Worm (Caenorhabditis elegans) whole organism, L4/young adult: ENCODE measurements around the gene lsm-4.

Experiments
- W03F9.2 ChIP-seq: fragments of 150-350 bp; optimal IDR thresholded peaks from 2 replicates; lab custom pipeline; 2014; ENCODE audit warnings: missing biosample characterization, missing genetic modification characterization
- dao-5 ChIP-seq: sonication (generic microtip); optimal IDR thresholded peaks from 2 replicates; lab custom pipeline; 2016; ENCODE audit warnings: missing genotype, missing genetic modification characterization, moderate library complexity, missing compliant biosample characterization
- him-1 ChIP-seq: sonication (generic microtip); optimal IDR thresholded peaks from 2 replicates; lab custom pipeline; 2016; ENCODE audit warnings: missing genotype, missing genetic modification reagents, missing genetic modification characterization, missing compliant biosample characterization

Gene lsm-4

ce11 chrII:7272513-7272912 is 19.6 kb upstream of the lsm-4 start:
- TF ChIP-seq dao-5 (tag; lab: Kevin White, UChicago) (no peak), him-1 (no peak)

DNA sequence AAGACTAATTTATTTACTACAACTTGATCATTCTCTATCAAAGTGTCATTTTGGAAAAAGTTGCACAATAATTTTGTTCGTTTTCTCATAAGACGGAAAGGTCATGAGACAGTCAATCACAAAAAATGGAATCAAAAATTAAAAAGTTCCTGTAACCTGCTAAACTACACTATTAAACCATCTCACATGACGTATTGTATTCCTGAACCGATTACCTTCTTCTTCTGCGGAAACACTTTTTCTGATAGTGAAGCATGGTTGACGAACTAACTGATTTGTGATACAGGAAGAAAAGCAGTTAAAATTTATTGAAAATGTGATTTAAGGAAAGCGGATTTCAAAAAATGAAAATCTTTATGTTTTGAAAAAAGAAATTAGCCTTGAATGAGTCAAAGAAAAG is 16.8 kb upstream of the lsm-4 start:
- TF ChIP-seq dao-5 (tag; lab: Kevin White, UChicago): no peak
- no peak for TF ChIP-seq him-1
- TF ChIP-seq W03F9.2 (tag; lab: Kevin White, UChicago): no peak

ce11 chrII:7264675-7265074 is 11.7 kb upstream of the lsm-4 start:
- TF ChIP-seq dao-5 (tag; lab: Kevin White, UChicago) (no peak), him-1 (no peak), W03F9.2 (tag; lab: Kevin White, UChicago) (no peak)

- TF ChIP-seq him-1 (no peak), dao-5 (tag; lab: Kevin White, UChicago) (no peak), W03F9.2 (tag; lab: Kevin White, UChicago) (no peak)
Measured at ce11 chrII:7261854-7262253, 8.9 kb upstream of the lsm-4 start, which contains the start of gene C30G12.4. Gene C30G12.4, plus strand, starts transcription at chrII:7262154.

DNA sequence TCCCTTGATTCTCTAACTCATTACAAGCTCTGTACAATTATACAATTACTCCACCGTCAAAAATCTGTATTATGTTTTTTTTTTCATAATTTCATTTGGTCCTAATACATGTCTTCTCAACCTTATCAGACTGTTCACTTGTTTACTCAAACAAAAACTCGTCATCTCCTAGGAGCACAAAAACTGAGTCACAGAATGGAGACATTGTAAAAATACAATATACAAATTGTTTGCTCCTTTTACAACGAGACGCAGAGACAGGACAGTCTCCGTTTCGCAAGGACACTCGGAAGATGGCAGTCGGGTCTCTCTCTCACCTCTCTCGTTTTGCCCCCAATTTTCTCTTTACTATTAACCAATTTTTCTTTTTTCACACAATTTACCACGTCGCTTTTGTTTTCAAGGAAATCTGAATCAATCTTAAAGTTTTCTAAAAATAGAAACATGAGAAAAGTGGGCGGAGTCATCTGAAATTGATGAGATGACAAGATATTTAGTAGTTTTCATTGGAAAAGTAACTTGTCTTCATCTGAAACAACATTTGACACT is 2.7 kb upstream of the lsm-4 start, which contains the start of gene F32A5.8:
Gene F32A5.8 (plus strand): TSS at position 499 of the 549 bp plus-strand sequence.
- TF ChIP-seq W03F9.2 (tag; lab: Kevin White, UChicago) (no peak), him-1 (no peak), dao-5 (tag; lab: Kevin White, UChicago) (no peak)

- TF ChIP-seq him-1: no peak
Measured at ce11 chrII:7251978-7252377, 985 bp downstream of the lsm-4 start, which contains the start of the genes prx-13 and ada-2. Gene prx-13, minus strand, starts transcription at chrII:7252015. Gene ada-2, plus strand, starts transcription at chrII:7252259.

DNA sequence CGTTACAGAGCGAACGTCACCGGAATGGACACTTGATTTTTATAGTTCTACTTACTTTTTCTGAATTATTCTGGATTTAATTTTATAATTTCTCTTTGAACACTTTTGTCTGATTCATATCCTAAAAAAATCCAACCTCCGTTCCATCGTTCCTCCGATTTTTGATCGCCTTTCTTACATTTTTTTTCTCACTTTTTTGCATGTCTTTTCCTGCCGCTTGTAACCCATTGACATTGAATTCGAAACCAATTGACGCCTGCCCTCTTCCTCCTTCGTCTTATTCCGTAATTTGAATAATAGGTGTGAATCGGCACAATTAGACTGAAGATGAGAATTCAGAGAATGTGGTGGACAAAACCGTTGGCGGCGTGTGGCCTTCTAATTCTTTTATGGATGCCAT is 7.4 kb downstream of the lsm-4 start, which contains the start of gene skpo-3:
Gene skpo-3 (plus strand): TSS at position 301 of the 400 bp plus-strand sequence.
- TF ChIP-seq dao-5 (tag; lab: Kevin White, UChicago) (no peak), W03F9.2 (tag; lab: Kevin White, UChicago) (no peak), him-1 (no peak)

- TF ChIP-seq him-1 (no peak), W03F9.2 (tag; lab: Kevin White, UChicago) (no peak), dao-5 (tag; lab: Kevin White, UChicago) (no peak)
Measured at ce11 chrII:7242754-7243153, 10.2 kb downstream of the lsm-4 start.

ce11 chrII:7239705-7240104 is 13.3 kb downstream of the lsm-4 start:
- TF ChIP-seq him-1 (no peak), dao-5 (tag; lab: Kevin White, UChicago) (no peak), W03F9.2 (tag; lab: Kevin White, UChicago) (no peak)

DNA sequence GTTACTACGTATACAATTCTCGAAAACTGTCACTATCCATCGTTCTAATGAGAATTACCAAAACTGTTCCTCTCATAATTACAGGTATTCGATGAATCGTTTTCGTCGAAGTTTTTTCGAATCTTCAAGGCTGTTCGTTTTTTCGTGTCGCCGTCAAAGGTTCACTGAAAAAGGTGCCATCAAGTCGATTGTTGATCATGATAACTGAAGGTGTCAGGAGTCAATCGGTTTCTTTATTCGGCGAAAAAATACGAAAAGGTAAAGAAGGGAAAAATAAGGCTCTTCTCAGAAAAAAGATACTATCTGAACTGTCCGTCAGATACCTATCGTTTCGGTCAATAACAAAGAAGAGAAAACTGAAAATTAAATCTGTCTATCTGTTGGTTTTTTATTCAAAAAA is 14.2 kb downstream of the lsm-4 start:
- no peak for TF ChIP-seq him-1
- TF ChIP-seq dao-5 (tag; lab: Kevin White, UChicago): no peak
- TF ChIP-seq W03F9.2 (tag; lab: Kevin White, UChicago): no peak

ce11 chrII:7238248-7238647 is 14.7 kb downstream of the lsm-4 start, which contains the start of gene aqp-1:
Gene aqp-1, minus strand, starts transcription at chrII:7238349.
- TF ChIP-seq him-1 (no peak), dao-5 (tag; lab: Kevin White, UChicago) (no peak), W03F9.2 (tag; lab: Kevin White, UChicago) (no peak)

- TF ChIP-seq dao-5 (tag; lab: Kevin White, UChicago): no peak
- no peak for TF ChIP-seq him-1
- no peak for TF ChIP-seq W03F9.2 (tag; lab: Kevin White, UChicago)
Measured at ce11 chrII:7236937-7237336, 16.0 kb downstream of the lsm-4 start.

DNA sequence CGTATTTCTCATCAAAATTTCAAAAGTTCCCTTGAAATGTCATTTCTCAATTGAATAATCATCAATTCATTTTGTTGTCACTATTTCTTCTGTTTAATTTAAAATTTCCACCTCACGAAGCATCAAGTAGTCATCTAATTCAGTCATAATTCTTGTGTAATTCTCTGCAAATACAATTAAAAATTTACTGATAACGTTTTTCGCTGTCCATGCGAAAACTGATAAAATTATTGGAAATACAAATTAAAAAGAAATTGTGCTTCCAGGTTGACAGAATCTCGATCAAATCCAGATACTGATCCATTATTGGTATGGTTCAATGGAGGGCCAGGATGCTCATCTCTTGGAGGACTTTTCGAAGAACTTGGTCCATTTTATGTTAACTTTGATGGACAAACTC is 19.7 kb downstream of the lsm-4 start:
- TF ChIP-seq dao-5 (tag; lab: Kevin White, UChicago) (no peak), him-1 (no peak), W03F9.2 (tag; lab: Kevin White, UChicago) (no peak)

ce11 chrII:7232517-7232916 is 20.4 kb downstream of the lsm-4 start, which contains the start of gene ctsa-3.1:
Gene ctsa-3.1, plus strand, starts transcription at chrII:7232853.
- TF ChIP-seq him-1: no peak
- TF ChIP-seq dao-5 (tag; lab: Kevin White, UChicago): no peak
- TF ChIP-seq W03F9.2 (tag; lab: Kevin White, UChicago): no peak

DNA sequence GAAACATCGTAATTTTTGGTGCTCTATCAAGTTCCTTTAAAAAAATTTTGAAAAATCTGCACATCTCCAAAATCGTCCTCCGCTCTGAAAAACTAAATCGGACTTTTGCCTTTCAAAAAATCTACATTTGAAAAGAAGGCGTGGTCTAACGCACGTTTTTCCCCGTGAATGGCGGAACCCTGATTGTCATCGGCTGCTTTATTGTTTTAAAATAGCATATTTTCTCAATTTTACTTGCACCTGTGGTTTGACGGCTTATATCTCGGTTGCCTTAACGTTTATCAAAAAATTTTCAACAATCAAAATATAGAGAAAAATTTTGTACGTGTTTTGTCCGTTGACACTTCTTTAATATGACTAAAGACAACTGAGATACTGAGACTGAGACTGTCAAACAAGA is 21.0 kb downstream of the lsm-4 start:
- TF ChIP-seq him-1 (no peak), dao-5 (tag; lab: Kevin White, UChicago) (no peak), W03F9.2 (tag; lab: Kevin White, UChicago) (no peak)
